Worm (Caenorhabditis elegans) whole organism, early embryonic: ENCODE results near the gene mai-1.

ENCODE experiments used
- F13C5.2 ChIP-seq: sonication (generic microtip); optimal IDR thresholded peaks from 2 replicates; lab custom pipeline; 2017; ENCODE audit warnings: mild to moderate bottlenecking, missing genetic modification characterization, inconsistent platforms, missing compliant biosample characterization
- ama-1 ChIP-seq: fragments of 150-350 bp; optimal IDR thresholded peaks from 2 replicates; lab custom pipeline; 2014
- ceh-13 ChIP-seq: fragments of 200-800 bp; sonication (Bioruptor generic); optimal IDR thresholded peaks from 2 replicates; lab custom pipeline; 2018; ENCODE audit warnings: mild to moderate bottlenecking, missing genetic modification characterization, missing compliant biosample characterization
- ceh-36 ChIP-seq: sonication (generic microtip); optimal IDR thresholded peaks from 2 replicates; lab custom pipeline; 2016; ENCODE audit warnings: missing genetic modification characterization, inconsistent platforms, missing compliant biosample characterization
- ets-7 ChIP-seq: sonication (generic microtip); optimal IDR thresholded peaks from 2 replicates; lab custom pipeline; 2016; ENCODE audit warnings: missing genotype, missing genetic modification characterization, missing compliant biosample characterization
- flt-1 ChIP-seq: fragments of 200-800 bp; sonication (Bioruptor generic); IDR thresholded peaks from 2 replicates; pipeline ENCODE4 v1.3.6; 2022; ENCODE audit warnings: missing genetic modification characterization, missing compliant biosample characterization
- hmbx-1 ChIP-seq: sonication (generic microtip); optimal IDR thresholded peaks from 2 replicates; lab custom pipeline; 2016; ENCODE audit warnings: mild to moderate bottlenecking, missing genetic modification characterization, missing compliant biosample characterization
- hnd-1 ChIP-seq: sonication (generic microtip); optimal IDR thresholded peaks from 2 replicates; lab custom pipeline; 2016; ENCODE audit warnings: missing genetic modification characterization, missing compliant biosample characterization
- scrt-1 ChIP-seq: fragments of 200-800 bp; sonication (Bioruptor generic); IDR thresholded peaks from 2 replicates; pipeline ENCODE4 v1.3.6; 2022; ENCODE audit warnings: missing genetic modification characterization, missing compliant biosample characterization
- sea-1 ChIP-seq: fragments of 200-800 bp; sonication (Bioruptor generic); conservative IDR thresholded peaks from 2 replicates; pipeline ENCODE4 v1.3.6; 2022; ENCODE audit warnings: missing genetic modification characterization, missing compliant biosample characterization
- tbx-11 ChIP-seq: fragments of 200-800 bp; sonication (Bioruptor generic); IDR thresholded peaks from 2 replicates; pipeline ENCODE4 v1.3.6; 2022; ENCODE audit warnings: missing genetic modification characterization, missing compliant biosample characterization
- tbx-37 ChIP-seq: fragments of 200-800 bp; sonication (Bioruptor generic); conservative IDR thresholded peaks from 2 replicates; pipeline ENCODE4 v1.3.6; 2022; ENCODE audit warnings: missing genetic modification reagents, missing genetic modification characterization, missing compliant biosample characterization
- tra-4 ChIP-seq: sonication (generic microtip); optimal IDR thresholded peaks from 2 replicates; lab custom pipeline; 2017; ENCODE audit warnings: missing genetic modification characterization, missing compliant biosample characterization

DNA sequence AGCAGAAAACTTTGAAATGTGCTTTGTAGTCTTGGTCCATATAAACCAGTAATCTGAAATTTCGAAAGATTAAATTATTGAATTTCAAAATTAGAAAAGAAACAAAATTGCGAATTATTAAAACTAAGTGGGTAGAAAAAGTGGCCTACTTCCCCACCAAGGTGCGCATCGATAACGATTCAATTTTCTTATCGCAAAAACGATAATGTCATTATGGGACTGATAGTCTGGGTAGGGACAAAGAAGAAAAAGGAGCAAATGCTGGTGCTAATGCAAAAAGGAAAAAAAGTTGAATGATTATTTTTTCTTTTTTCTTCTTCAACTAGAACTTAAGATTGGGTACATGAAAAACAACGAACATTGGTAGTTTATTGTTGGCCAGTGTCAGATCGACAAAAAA, 5.8 kb downstream of the mai-1 start, which contains the start of gene gpcp-1:
- TF ChIP-seq flt-1 (GFP tag; lab: Robert Waterston, UW) (no peak), F13C5.2 (tag; lab: Kevin White, UChicago) (no peak), hmbx-1 (tag; lab: Kevin White, UChicago) (no peak), ama-1 (lab: Kevin White, UChicago) (no peak), tbx-11 (no peak), tra-4 (tag; lab: Kevin White, UChicago) (no peak), tbx-37 (no peak), ceh-13 (GFP tag; lab: Kevin White, UChicago) (no peak), ets-7 (tag; lab: Kevin White, UChicago) (no peak), ceh-36 (tag; lab: Kevin White, UChicago) (no peak), hnd-1 (tag; lab: Kevin White, UChicago) (no peak), scrt-1 (GFP tag; lab: Robert Waterston, UW) (no peak), sea-1 (no peak)
